Worm (Caenorhabditis elegans) whole organism, L3 larva: ENCODE results near the gene oac-32.

Source experiments
- ZK546.5 ChIP-seq: sonication (generic microtip); optimal IDR thresholded peaks from 2 replicates; lab custom pipeline; 2017; ENCODE audit warnings: missing biosample characterization, missing genetic modification characterization
- aly-2 ChIP-seq: fragments of 150-350 bp; optimal IDR thresholded peaks from 2 replicates; lab custom pipeline; 2014; ENCODE audit warnings: missing biosample characterization, missing genetic modification characterization
- ama-1 ChIP-seq: fragments of 150-350 bp; optimal IDR thresholded peaks from 2 replicates; lab custom pipeline; 2018
- ceh-16 ChIP-seq: sonication (generic microtip); optimal IDR thresholded peaks from 2 replicates; lab custom pipeline; 2017; ENCODE audit warnings: missing biosample characterization, missing genetic modification characterization
- ceh-28 ChIP-seq: fragments of 150-350 bp; optimal IDR thresholded peaks from 2 replicates; lab custom pipeline; 2014; ENCODE audit warnings: missing biosample characterization, missing genetic modification reagents, missing genetic modification characterization
- elt-2 ChIP-seq: sonication (generic microtip); optimal IDR thresholded peaks from 2 replicates; lab custom pipeline; 2016; ENCODE audit warnings: missing genetic modification reagents, mild to moderate bottlenecking, missing genetic modification characterization, missing compliant biosample characterization
- fkh-10 ChIP-seq: sonication (generic microtip); optimal IDR thresholded peaks from 2 replicates; lab custom pipeline; 2017; ENCODE audit warnings: missing biosample characterization, missing genetic modification reagents, missing genetic modification characterization
- fkh-2 ChIP-seq: fragments of 150-350 bp; optimal IDR thresholded peaks from 2 replicates; lab custom pipeline; 2014; ENCODE audit warnings: missing biosample characterization, missing genetic modification reagents, missing genetic modification characterization
- nhr-23 ChIP-seq: fragments of 150-350 bp; optimal IDR thresholded peaks from 2 replicates; lab custom pipeline; 2014; ENCODE audit warnings: missing biosample characterization, missing genetic modification reagents, missing genetic modification characterization
- pha-4 ChIP-seq: fragments of 150-350 bp; optimal IDR thresholded peaks from 2 replicates; lab custom pipeline; 2014; ENCODE audit warnings: missing biosample characterization, missing genetic modification reagents, missing genetic modification characterization
- skn-1 ChIP-seq: fragments of 150-350 bp; optimal IDR thresholded peaks from 2 replicates; lab custom pipeline; 2014; ENCODE audit warnings: missing biosample characterization, missing genetic modification characterization
- tbx-2 ChIP-seq: sonication (generic microtip); optimal IDR thresholded peaks from 2 replicates; lab custom pipeline; 2016; ENCODE audit warnings: mild to moderate bottlenecking, missing genetic modification characterization, missing compliant biosample characterization
- unc-39 ChIP-seq: sonication (generic microtip); optimal IDR thresholded peaks from 4 replicates; lab custom pipeline; 2017; ENCODE audit warnings: missing biosample characterization, missing genetic modification characterization
- unc-62 ChIP-seq: fragments of 150-350 bp; sonication (generic microtip); optimal IDR thresholded peaks from 4 replicates; lab custom pipeline; 2014; ENCODE audit warnings: missing biosample characterization, missing genetic modification reagents, missing genetic modification characterization

DNA sequence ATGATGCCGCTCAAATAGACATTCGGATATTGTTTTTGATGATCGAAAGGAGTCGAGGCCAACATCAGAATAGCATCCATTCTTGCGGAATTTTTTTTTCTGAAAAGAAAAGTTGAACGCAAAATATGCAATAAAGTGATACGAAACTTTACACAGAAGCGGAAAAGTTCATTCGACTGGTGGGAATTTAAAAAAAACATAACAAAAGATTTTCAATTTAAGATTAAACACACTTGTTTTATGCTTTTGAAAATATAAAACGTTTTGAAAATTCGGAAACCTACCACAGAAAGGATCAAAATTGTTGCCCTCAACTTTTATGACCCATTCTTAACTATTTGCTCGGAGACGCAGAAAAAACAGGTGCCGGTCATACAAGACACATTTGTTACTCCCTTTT, 8.6 kb downstream of the oac-32 start, which contains the start of gene K02H11.9:
- TF ChIP-seq unc-39 (tag; lab: Kevin White, UChicago) (no peak), ZK546.5 (tag; lab: Kevin White, UChicago) (no peak), fkh-2 (no peak), unc-62 (no peak), fkh-10 (no peak), tbx-2 (tag; lab: Kevin White, UChicago) (no peak), pha-4 (tag; lab: Kevin White, UChicago) (no peak), skn-1 (no peak), aly-2 (tag; lab: Kevin White, UChicago) (no peak), ceh-28 (no peak), elt-2 (tag; lab: Kevin White, UChicago) (no peak), ama-1 (lab: Kevin White, UChicago) (no peak), ceh-16 (tag; lab: Kevin White, UChicago) (no peak), nhr-23 (tag; lab: Kevin White, UChicago) (no peak)
